Fruit fly (Drosophila melanogaster) whole organism, embryonic: ENCODE results near the gene Hmr.

Experiments
- Bgb ChIP-seq: fragments of 200-800 bp; sonication (Bioruptor generic); IDR thresholded peaks from 2 replicates; pipeline ENCODE4 v1.3.6; 2022; ENCODE audit warnings: missing biosample characterization, missing genetic modification characterization; ENCODE audit not compliant: partially characterized antibody
- CG10209 ChIP-seq: fragments of 200-800 bp; sonication (Bioruptor generic); optimal IDR thresholded peaks from 3 replicates; lab custom pipeline; 2017; ENCODE audit warnings: missing biosample characterization, mild to moderate bottlenecking, missing genetic modification characterization, missing genetic modification reagents
- CG10462 ChIP-seq: fragments of 200-800 bp; sonication (Bioruptor generic); optimal IDR thresholded peaks from 2 replicates; lab custom pipeline; 2016; ENCODE audit warnings: missing biosample characterization, missing genetic modification characterization
- CG10654 ChIP-seq: fragments of 200-800 bp; sonication (Bioruptor generic); optimal IDR thresholded peaks from 2 replicates; lab custom pipeline; 2016; ENCODE audit warnings: missing biosample characterization, missing genetic modification characterization
- CG11456 ChIP-seq: fragments of 200-800 bp; sonication (Bioruptor generic); IDR thresholded peaks from 3 replicates; pipeline ENCODE4 v1.3.6; 2022; ENCODE audit warnings: missing biosample characterization, missing genetic modification characterization
- CG12391 ChIP-seq: fragments of 200-800 bp; sonication (Bioruptor generic); optimal IDR thresholded peaks from 3 replicates; lab custom pipeline; 2018; ENCODE audit warnings: missing biosample characterization, mild to moderate bottlenecking, missing genetic modification characterization, moderate library complexity
- CG13894 ChIP-seq: fragments of 200-800 bp; sonication (Bioruptor generic); optimal IDR thresholded peaks from 3 replicates; lab custom pipeline; 2018; ENCODE audit warnings: missing biosample characterization, mild to moderate bottlenecking, missing genetic modification characterization, moderate library complexity
- CG1603 ChIP-seq: fragments of 200-800 bp; sonication (Bioruptor generic); optimal IDR thresholded peaks from 2 replicates; lab custom pipeline; 2019; ENCODE audit warnings: missing biosample characterization, mild to moderate bottlenecking, missing genetic modification characterization, moderate library complexity
- CG16813 ChIP-seq: fragments of 200-800 bp; sonication (Bioruptor generic); IDR thresholded peaks from 3 replicates; pipeline ENCODE4 v1.3.6; 2022; ENCODE audit warnings: missing biosample characterization, missing genetic modification characterization; ENCODE audit not compliant: partially characterized antibody
- CG17186 ChIP-seq: fragments of 200-800 bp; sonication (Bioruptor generic); optimal IDR thresholded peaks from 3 replicates; lab custom pipeline; 2017; ENCODE audit warnings: missing biosample characterization, missing genetic modification reagents, missing genetic modification characterization
- CG17612 ChIP-seq: fragments of 200-800 bp; sonication (Bioruptor generic); IDR thresholded peaks from 2 replicates; pipeline ENCODE4 v1.3.6; 2022; ENCODE audit warnings: missing biosample characterization, missing genetic modification characterization
- CG1792 ChIP-seq: fragments of 200-800 bp; sonication (Bioruptor generic); optimal IDR thresholded peaks from 2 replicates; lab custom pipeline; 2016; ENCODE audit warnings: missing biosample characterization, missing genetic modification characterization
- CG2120 ChIP-seq: fragments of 200-800 bp; sonication (Bioruptor generic); optimal IDR thresholded peaks from 3 replicates; lab custom pipeline; 2016; ENCODE audit warnings: missing biosample characterization, missing genetic modification characterization
- CG3163 ChIP-seq: fragments of 200-800 bp; sonication (Bioruptor generic); optimal IDR thresholded peaks from 3 replicates; lab custom pipeline; 2016; ENCODE audit warnings: missing biosample characterization, missing genetic modification characterization
- CG32772 ChIP-seq: fragments of 200-800 bp; sonication (Bioruptor generic); IDR thresholded peaks from 2 replicates; pipeline ENCODE4 v1.3.6; 2022; ENCODE audit warnings: missing biosample characterization, missing genetic modification characterization
- CG34224 ChIP-seq: fragments of 200-800 bp; sonication (Bioruptor generic); IDR thresholded peaks from 3 replicates; pipeline ENCODE4 v1.3.6; 2022; ENCODE audit warnings: missing biosample characterization, missing genetic modification characterization; ENCODE audit not compliant: partially characterized antibody
- CG3726 ChIP-seq: fragments of 200-800 bp; sonication (Bioruptor generic); IDR thresholded peaks from 3 replicates; pipeline ENCODE4, ENCODE4 v1.3.6; 2022; ENCODE audit warnings: missing biosample characterization, missing genetic modification characterization
- CG3838 ChIP-seq: fragments of 200-800 bp; sonication (Bioruptor generic); optimal IDR thresholded peaks from 3 replicates; lab custom pipeline; 2016; ENCODE audit warnings: missing biosample characterization, missing genetic modification characterization
- CG43689 ChIP-seq: fragments of 200-800 bp; sonication (Bioruptor generic); IDR thresholded peaks from 2 replicates; pipeline ENCODE4 v1.3.6; 2022; ENCODE audit warnings: missing biosample characterization, missing genetic modification characterization
- CG4707 ChIP-seq: fragments of 200-800 bp; sonication (Bioruptor generic); optimal IDR thresholded peaks from 2 replicates; lab custom pipeline; 2018; ENCODE audit warnings: missing biosample characterization, mild to moderate bottlenecking, missing genetic modification characterization, moderate library complexity
- CG5953 ChIP-seq: fragments of 200-800 bp; sonication (Bioruptor generic); IDR thresholded peaks from 2 replicates; pipeline ENCODE4 v1.3.6; 2022; ENCODE audit warnings: missing biosample characterization, missing genetic modification characterization
- CG6254 ChIP-seq: fragments of 200-800 bp; sonication (Bioruptor generic); optimal IDR thresholded peaks from 3 replicates; lab custom pipeline; 2017; ENCODE audit warnings: mild to moderate bottlenecking, missing biosample characterization, missing genetic modification reagents, missing genetic modification characterization
- CG6765 ChIP-seq: fragments of 200-800 bp; sonication (Bioruptor generic); optimal IDR thresholded peaks from 3 replicates; lab custom pipeline; 2017; ENCODE audit warnings: missing biosample characterization, mild to moderate bottlenecking, missing genetic modification characterization
- CG7556 ChIP-seq: fragments of 200-800 bp; sonication (Bioruptor generic); optimal IDR thresholded peaks from 2 replicates; lab custom pipeline; 2017; ENCODE audit warnings: missing biosample characterization, mild to moderate bottlenecking, missing genetic modification characterization
- CG7786 ChIP-seq: fragments of 200-800 bp; sonication (Bioruptor generic); optimal IDR thresholded peaks from 2 replicates; lab custom pipeline; 2016; ENCODE audit warnings: missing biosample characterization, missing genetic modification characterization
- CG7839 ChIP-seq: fragments of 200-800 bp; sonication (Bioruptor generic); optimal IDR thresholded peaks from 3 replicates; lab custom pipeline; 2018; ENCODE audit warnings: missing biosample characterization, mild to moderate bottlenecking, missing genetic modification characterization, moderate library complexity
- CG7928 ChIP-seq: fragments of 200-800 bp; sonication (Bioruptor generic); optimal IDR thresholded peaks from 2 replicates; lab custom pipeline; 2017; ENCODE audit warnings: missing biosample characterization, mild to moderate bottlenecking, missing genetic modification characterization
- CG8089 ChIP-seq: fragments of 200-800 bp; sonication (Bioruptor generic); optimal IDR thresholded peaks from 3 replicates; lab custom pipeline; 2016; ENCODE audit warnings: missing biosample characterization, missing genetic modification characterization
- Chrac-16 ChIP-seq: fragments of 200-800 bp; sonication (Bioruptor generic); optimal IDR thresholded peaks from 3 replicates; lab custom pipeline; 2016; ENCODE audit warnings: missing biosample characterization, missing genetic modification characterization
- Dek ChIP-seq: fragments of 200-800 bp; sonication (Bioruptor generic); optimal IDR thresholded peaks from 3 replicates; lab custom pipeline; 2019; ENCODE audit warnings: missing biosample characterization, mild to moderate bottlenecking, missing genetic modification characterization, moderate library complexity
- Ets65A ChIP-seq: fragments of 200-800 bp; sonication (Bioruptor generic); peaks from one replicate; lab custom pipeline; 2016; ENCODE audit warnings: missing biosample characterization, missing genetic modification characterization
- HLHmδ ChIP-seq: fragments of 200-800 bp; sonication (Bioruptor generic); optimal IDR thresholded peaks from 2 replicates; lab custom pipeline; 2018; ENCODE audit warnings: missing biosample characterization, mild to moderate bottlenecking, missing genetic modification characterization, moderate library complexity
- Hr3 ChIP-seq: fragments of 200-800 bp; sonication (Bioruptor generic); optimal IDR thresholded peaks from 3 replicates; lab custom pipeline; 2016; ENCODE audit warnings: missing biosample characterization, missing genetic modification characterization
- Mes4 ChIP-seq: fragments of 200-800 bp; sonication (Bioruptor generic); optimal IDR thresholded peaks from 2 replicates; lab custom pipeline; 2016; ENCODE audit warnings: missing biosample characterization, missing genetic modification characterization
- Sry-δ ChIP-seq: fragments of 200-800 bp; sonication (Bioruptor generic); optimal IDR thresholded peaks from 2 replicates; lab custom pipeline; 2016; ENCODE audit warnings: missing biosample characterization, missing genetic modification characterization
- Vsx1 ChIP-seq: fragments of 200-800 bp; sonication (Bioruptor generic); optimal IDR thresholded peaks from 2 replicates; lab custom pipeline; 2017; ENCODE audit warnings: missing biosample characterization, mild to moderate bottlenecking, missing genetic modification characterization, missing genetic modification reagents
- esg ChIP-seq: fragments of 200-800 bp; sonication (Bioruptor generic); conservative IDR thresholded peaks from 2 replicates; pipeline ENCODE4 v1.3.6; 2022; ENCODE audit warnings: missing biosample characterization, missing genetic modification characterization
- fd64A ChIP-seq: fragments of 200-800 bp; sonication (Bioruptor generic); optimal IDR thresholded peaks from 3 replicates; lab custom pipeline; 2018; ENCODE audit warnings: missing biosample characterization, mild to moderate bottlenecking, missing genetic modification characterization
- ftz-f1 ChIP-seq: fragments of 200-800 bp; sonication (Bioruptor generic); optimal IDR thresholded peaks from 2 replicates; lab custom pipeline; 2016; ENCODE audit warnings: missing biosample characterization, missing genetic modification characterization
- grau ChIP-seq: fragments of 200-800 bp; optimal IDR thresholded peaks from 3 replicates; lab custom pipeline; 2019; ENCODE audit warnings: missing biosample characterization, mild to moderate bottlenecking, missing genetic modification characterization, moderate library complexity
- gt ChIP-seq: fragments of 200-800 bp; sonication (Bioruptor generic); IDR thresholded peaks from 2 replicates; pipeline ENCODE4 v1.3.6; 2022; ENCODE audit warnings: missing biosample characterization, missing genetic modification characterization
- h ChIP-seq: fragments of >200 bp; optimal IDR thresholded peaks from 2 replicates; lab custom pipeline; 2017
- ken ChIP-seq: fragments of 200-800 bp; sonication (Bioruptor generic); IDR thresholded peaks from 3 replicates; pipeline ENCODE4 v1.3.6; 2022; ENCODE audit warnings: missing biosample characterization, missing genetic modification characterization
- maf-S ChIP-seq: fragments of 200-800 bp; sonication (Bioruptor generic); optimal IDR thresholded peaks from 2 replicates; lab custom pipeline; 2016; ENCODE audit warnings: missing biosample characterization, missing genetic modification characterization
- mam ChIP-seq: fragments of 200-800 bp; sonication (Bioruptor generic); optimal IDR thresholded peaks from 3 replicates; lab custom pipeline; 2016; ENCODE audit warnings: missing biosample characterization, missing genetic modification characterization
- onecut ChIP-seq: fragments of 200-800 bp; sonication (Bioruptor generic); IDR thresholded peaks from 2 replicates; pipeline ENCODE4 v1.3.6; 2022; ENCODE audit warnings: missing biosample characterization, missing genetic modification characterization
- peb ChIP-seq: fragments of 200-800 bp; sonication (Bioruptor generic); IDR thresholded peaks from 2 replicates; pipeline ENCODE4 v1.3.6; 2022; ENCODE audit warnings: missing biosample characterization, missing genetic modification characterization
- salm ChIP-seq: fragments of 200-800 bp; sonication (Bioruptor generic); optimal IDR thresholded peaks from 2 replicates; lab custom pipeline; 2018; ENCODE audit warnings: missing biosample characterization, mild to moderate bottlenecking, missing genetic modification characterization
- sima ChIP-seq: fragments of 200-800 bp; sonication (Bioruptor generic); optimal IDR thresholded peaks from 2 replicates; lab custom pipeline; 2016; ENCODE audit warnings: missing biosample characterization, missing genetic modification characterization
- sna ChIP-seq: fragments of 200-800 bp; sonication (Bioruptor generic); IDR thresholded peaks from 2 replicates; pipeline ENCODE4 v1.3.6; 2022; ENCODE audit warnings: missing biosample characterization, missing genetic modification characterization; ENCODE audit not compliant: partially characterized antibody
- tin ChIP-seq: fragments of 200-800 bp; sonication (Bioruptor generic); optimal IDR thresholded peaks from 3 replicates; lab custom pipeline; 2016; ENCODE audit warnings: missing biosample characterization, missing genetic modification characterization
- wor ChIP-seq: fragments of 200-800 bp; sonication (Bioruptor generic); IDR thresholded peaks from 2 replicates; pipeline ENCODE4 v1.3.6; 2022; ENCODE audit warnings: missing biosample characterization, missing genetic modification characterization
- zen2 ChIP-seq: fragments of 200-800 bp; sonication (Bioruptor generic); IDR thresholded peaks from 3 replicates; pipeline ENCODE4 v1.3.6; 2022; ENCODE audit warnings: missing biosample characterization, missing genetic modification characterization; ENCODE audit not compliant: partially characterized antibody

Gene Hmr

DNA sequence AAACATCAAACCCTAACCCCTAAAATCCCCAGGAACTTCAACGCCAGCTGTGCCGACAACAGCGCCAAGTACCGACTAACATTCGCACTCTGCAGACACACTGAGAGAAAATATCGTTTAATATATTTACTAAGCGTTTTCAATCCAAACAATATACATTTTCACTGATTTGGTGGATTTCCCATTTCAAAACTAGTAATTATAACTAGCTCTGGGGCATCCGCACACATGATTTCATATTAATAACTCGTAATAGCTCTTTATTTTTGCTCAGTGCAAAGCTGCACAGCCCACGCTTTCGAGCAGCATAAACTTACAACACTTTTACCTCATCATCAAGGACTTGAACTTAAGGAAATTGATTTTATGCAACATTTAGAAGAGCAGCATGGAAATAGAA, 31.5 kb downstream of the Hmr start (continued):
- TF ChIP-seq CG6254 (no peak), CG3163 (GFP tag; lab: Kevin White, UChicago) (no peak), CG7839 (tag; lab: Kevin White, UChicago) (peak; percentile 50), CG7786 (GFP tag; lab: Kevin White, UChicago) (no peak), CG11456 (GFP tag; lab: Robert Waterston, UW) (no peak), CG6765 (GFP tag; lab: Kevin White, UChicago) (no peak), CG17186 (no peak), sima (GFP tag; lab: Kevin White, UChicago) (no peak), zen2 (no peak), CG16813 (GFP tag; lab: Robert Waterston, UW) (no peak), CG34224 (GFP tag; lab: Robert Waterston, UW) (no peak), CG7556 (peak; percentile 27), CG4707 (GFP tag; lab: Kevin White, UChicago) (no peak), ken (GFP tag; lab: Robert Waterston, UW) (no peak), maf-S (no peak), CG17612 (no peak), CG13894 (tag; lab: Kevin White, UChicago) (no peak), mam (GFP tag; lab: Kevin White, UChicago) (no peak), grau (peak; percentile 21), Bgb (GFP tag; lab: Robert Waterston, UW) (no peak), sna (no peak), CG12391 (tag; lab: Kevin White, UChicago) (no peak), Hr3 (GFP tag; lab: Kevin White, UChicago) (no peak), peb (GFP tag; lab: Robert Waterston, UW) (no peak), gt (no peak), CG3726 (GFP tag; lab: Robert Waterston, UW) (no peak), Vsx1 (GFP tag; lab: Kevin White, UChicago) (no peak), h (no peak), Sry-δ (GFP tag; lab: Kevin White, UChicago) (no peak), CG32772 (peak; percentile 19; the same call in 1 of the 2 replicates), CG1792 (GFP tag; lab: Kevin White, UChicago) (no peak), CG1603 (tag; lab: Kevin White, UChicago) (peak; percentile 30), CG10462 (GFP tag; lab: Kevin White, UChicago) (no peak), esg (GFP tag; lab: Robert Waterston, UW) (0 out of 2 replicates have a peak, but pooled peaks have one; percentile 11), CG10654 (GFP tag; lab: Kevin White, UChicago) (no peak), salm (tag; lab: Kevin White, UChicago) (no peak), Dek (tag; lab: Kevin White, UChicago) (no peak), fd64A (GFP tag; lab: Kevin White, UChicago) (no peak), Ets65A (peak; percentile 86), CG2120 (GFP tag; lab: Kevin White, UChicago) (peak; percentile 37), CG3838 (GFP tag; lab: Kevin White, UChicago) (no peak), CG8089 (GFP tag; lab: Kevin White, UChicago) (no peak), tin (no peak), Mes4 (GFP tag; lab: Kevin White, UChicago) (no peak), Chrac-16 (no peak), CG7928 (no peak), CG5953 (GFP tag; lab: Robert Waterston, UW) (no peak), onecut (no peak), CG10209 (no peak), wor (GFP tag; lab: Robert Waterston, UW) (no peak), HLHmδ (no peak), ftz-f1 (GFP tag; lab: Kevin White, UChicago) (no peak), CG43689 (no peak)
